Worm (Caenorhabditis elegans): ENCODE measurements around the gene cpg-24.

Gene cpg-24

ce11 chrIV:1655312-1655711, 23.6 kb downstream of the cpg-24 start:
- peak; percentile 54 for TF ChIP-seq nhr-237 (tag; optimal IDR thresholded peaks at IDR 0.05)
- TF ChIP-seq pha-4 (tag; optimal IDR thresholded peaks at IDR 0.05): peak; percentile 13
- no peak for TF ChIP-seq mep-1 (tag; optimal IDR thresholded peaks at IDR 0.05)

DNA sequence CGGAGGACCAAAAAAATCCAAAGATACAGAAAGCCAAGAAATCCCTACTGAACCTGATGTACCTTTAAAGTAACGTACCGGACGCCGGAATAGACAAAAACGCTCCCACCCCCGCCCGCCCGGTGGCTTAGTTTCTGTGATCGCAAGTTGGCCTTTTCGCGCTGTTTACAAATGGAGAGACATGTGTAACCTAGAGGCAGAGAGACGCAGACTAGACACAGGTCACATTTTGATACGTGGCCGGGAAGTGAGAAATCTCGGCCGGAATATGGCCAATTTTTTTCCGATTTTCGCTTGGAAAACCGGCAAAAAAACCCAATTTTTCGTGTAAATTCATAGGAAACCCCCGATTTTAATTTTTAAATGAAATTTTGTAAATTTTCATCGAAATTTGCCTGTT, 25.3 kb downstream of the cpg-24 start:
- TF ChIP-seq nhr-2 (tag; optimal IDR thresholded peaks at IDR 0.05): peak; percentile 27
- peak; percentile 96 for TF ChIP-seq pha-4 (tag; optimal IDR thresholded peaks at IDR 0.05)
- no peak for TF ChIP-seq ceh-39 (tag; optimal IDR thresholded peaks at IDR 0.05)

DNA sequence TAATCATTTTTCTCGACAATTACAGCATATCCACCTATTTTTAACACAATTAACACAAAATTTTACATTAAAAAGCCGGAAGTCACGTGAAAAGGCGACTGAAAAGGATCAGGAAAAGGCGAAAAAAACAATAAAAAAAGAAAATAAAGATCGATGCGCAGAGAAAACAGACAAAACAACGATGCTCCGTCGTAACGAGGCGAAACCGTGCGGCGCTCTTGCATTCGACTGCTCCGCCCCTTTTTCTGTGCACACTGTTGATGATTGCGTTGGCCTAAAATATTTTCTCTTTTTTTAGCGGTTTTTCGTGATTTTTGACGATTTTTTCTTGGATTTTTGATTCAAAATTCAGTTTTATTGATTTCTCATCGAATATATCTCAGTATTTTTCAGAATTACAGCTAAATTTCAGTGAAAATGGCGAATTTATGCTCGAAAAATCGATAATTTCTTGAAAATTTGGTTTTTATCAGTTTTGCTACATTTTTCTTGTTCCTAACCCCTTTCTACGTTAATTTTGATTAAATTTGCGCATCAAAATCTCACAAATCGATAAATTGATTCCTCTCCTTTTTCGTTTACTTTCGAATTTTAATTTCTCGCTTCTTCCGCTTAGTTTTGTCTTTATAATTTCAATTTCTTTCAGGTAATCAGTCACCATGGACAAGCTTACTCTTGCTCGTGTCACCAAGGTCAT, 27.4 kb downstream of the cpg-24 start, which contains the start of gene rps-28:
Gene rps-28 (plus strand): TSS at position 647 of the 697 bp plus-strand sequence.
- TF ChIP-seq nhr-12 (tag; optimal IDR thresholded peaks at IDR 0.05) (peak; percentile 78), mab-5 (tag; optimal IDR thresholded peaks at IDR 0.05) (peak; percentile 78), sem-2 (GFP tag; optimal IDR thresholded peaks at IDR 0.05) (peak; percentile 51), nhr-237 (tag; optimal IDR thresholded peaks at IDR 0.05) (peak; percentile 97), hlh-1 (tag; optimal IDR thresholded peaks at IDR 0.05) (peak; percentile 92), sptf-1 (tag; optimal IDR thresholded peaks at IDR 0.05) (peak; percentile 95), flh-1 (GFP tag; optimal IDR thresholded peaks at IDR 0.05) (peak; percentile 56), M03D4.4 (tag; optimal IDR thresholded peaks at IDR 0.05) (peak; percentile 90), unc-39 (tag; optimal IDR thresholded peaks at IDR 0.05) (peak; percentile 87), ceh-39 (tag; optimal IDR thresholded peaks at IDR 0.05) (peak; percentile 95), nhr-28 (tag; optimal IDR thresholded peaks at IDR 0.05) (peak; percentile 55), zip-8 (tag; optimal IDR thresholded peaks at IDR 0.05) (no peak), ztf-11 (tag; optimal IDR thresholded peaks at IDR 0.05) (peak; percentile 94), nhr-76 (tag; optimal IDR thresholded peaks at IDR 0.05) (peak; percentile 66), mls-2 (tag; optimal IDR thresholded peaks at IDR 0.05) (peak; percentile 94), elt-1 (tag; optimal IDR thresholded peaks at IDR 0.05; ENCODE audit: borderline replicate concordance, insufficient read depth) (peak; percentile 86), drap-1 (GFP tag; optimal IDR thresholded peaks at IDR 0.05) (peak; percentile 84), pha-4 (tag; optimal IDR thresholded peaks at IDR 0.05) (peak; percentile 99), lin-32 (GFP tag; optimal IDR thresholded peaks at IDR 0.05) (peak; percentile 16), snpc-4 (tag; optimal IDR thresholded peaks at IDR 0.05) (no peak), elt-3 (tag; optimal IDR thresholded peaks at IDR 0.05) (peak; percentile 56), lsy-2 (tag; optimal IDR thresholded peaks at IDR 0.05) (peak; percentile 92), ces-1 (GFP tag; optimal IDR thresholded peaks at IDR 0.05) (peak; percentile 94), unc-120 (tag; optimal IDR thresholded peaks at IDR 0.05; ENCODE audit: poor library complexity, severe bottlenecking) (peak; percentile 89), ceh-43 (GFP tag; optimal IDR thresholded peaks at IDR 0.05) (peak; percentile 91), lin-13 (tag; optimal IDR thresholded peaks at IDR 0.05) (peak; percentile 99), unc-62 (GFP tag; optimal IDR thresholded peaks at IDR 0.05) (peak; percentile 70), nhr-2 (tag; optimal IDR thresholded peaks at IDR 0.05) (peak; percentile 64), mep-1 (tag; optimal IDR thresholded peaks at IDR 0.05) (peak; percentile 99), blmp-1 (tag; optimal IDR thresholded peaks at IDR 0.05) (peak; percentile 47), cnd-1 (tag; optimal IDR thresholded peaks at IDR 0.05) (peak; percentile 91), tbx-8 (GFP tag; optimal IDR thresholded peaks at IDR 0.05) (peak; percentile 40), ceh-83 (GFP tag; optimal IDR thresholded peaks at IDR 0.05) (peak; percentile 79), ham-2 (GFP tag; optimal IDR thresholded peaks at IDR 0.05) (peak; percentile 60), bed-3 (GFP tag; optimal IDR thresholded peaks at IDR 0.05) (peak; percentile 63)

- TF ChIP-seq unc-39 (tag; optimal IDR thresholded peaks at IDR 0.05): no peak
- TF ChIP-seq ceh-43 (GFP tag; optimal IDR thresholded peaks at IDR 0.05): no peak
- TF ChIP-seq mep-1 (tag; optimal IDR thresholded peaks at IDR 0.05): no peak
- no peak for TF ChIP-seq M03D4.4 (tag; optimal IDR thresholded peaks at IDR 0.05)
- no peak for TF ChIP-seq elt-3 (tag; optimal IDR thresholded peaks at IDR 0.05)
- no peak for TF ChIP-seq zip-8 (tag; optimal IDR thresholded peaks at IDR 0.05)
- no peak for TF ChIP-seq pha-4 (tag; optimal IDR thresholded peaks at IDR 0.05)
- TF ChIP-seq nhr-237 (tag; optimal IDR thresholded peaks at IDR 0.05): no peak
- TF ChIP-seq ztf-11 (tag; optimal IDR thresholded peaks at IDR 0.05): no peak
- TF ChIP-seq nhr-12 (tag; optimal IDR thresholded peaks at IDR 0.05): no peak
- TF ChIP-seq ces-1 (GFP tag; optimal IDR thresholded peaks at IDR 0.05): no peak
- TF ChIP-seq mls-2 (tag; optimal IDR thresholded peaks at IDR 0.05): no peak
- TF ChIP-seq drap-1 (GFP tag; optimal IDR thresholded peaks at IDR 0.05): no peak
- TF ChIP-seq ceh-83 (GFP tag; optimal IDR thresholded peaks at IDR 0.05): no peak
- no peak for TF ChIP-seq flh-1 (GFP tag; optimal IDR thresholded peaks at IDR 0.05)
- TF ChIP-seq elt-1 (tag; optimal IDR thresholded peaks at IDR 0.05; ENCODE audit: borderline replicate concordance, insufficient read depth): no peak
- TF ChIP-seq unc-120 (tag; optimal IDR thresholded peaks at IDR 0.05; ENCODE audit: poor library complexity, severe bottlenecking): no peak
- no peak for TF ChIP-seq lsy-2 (tag; optimal IDR thresholded peaks at IDR 0.05)
These were observed 28.2 kb downstream of the cpg-24 start, which contains the start of gene Y41D4B.4 for ce11 chrIV:1659978-1660377. TSS of gene Y41D4B.4 (plus strand) at chrIV:1660110.
